Fruit fly (Drosophila melanogaster) whole organism, prepupa: ENCODE results near the gene CG15544.

Experiments used
- CG10631 ChIP-seq: fragments of 200-800 bp; sonication (Bioruptor generic); optimal IDR thresholded peaks from 2 replicates; lab custom pipeline; 2016; ENCODE audit warnings: missing biosample characterization, missing genetic modification characterization
- CG10669 ChIP-seq: fragments of 200-800 bp; sonication (Bioruptor generic); optimal IDR thresholded peaks from 3 replicates; lab custom pipeline; 2018; ENCODE audit warnings: missing biosample characterization, mild to moderate bottlenecking, missing genetic modification characterization, moderate library complexity
- CG11294 ChIP-seq: fragments of 200-800 bp; sonication (Bioruptor generic); IDR thresholded peaks from 2 replicates; pipeline ENCODE4 v1.3.6; 2022; ENCODE audit warnings: missing biosample characterization, missing genetic modification characterization
- CG11762 ChIP-seq: fragments of 200-800 bp; sonication (Bioruptor generic); optimal IDR thresholded peaks from 3 replicates; lab custom pipeline; 2016; ENCODE audit warnings: missing biosample characterization, missing genetic modification characterization; ENCODE audit not compliant: insufficient read depth
- CG16779 ChIP-seq: fragments of 200-800 bp; sonication (Bioruptor generic); optimal IDR thresholded peaks from 3 replicates; lab custom pipeline; 2017; ENCODE audit warnings: missing biosample characterization, mild to moderate bottlenecking, missing genetic modification characterization
- Eip78C ChIP-seq: fragments of 200-800 bp; sonication (Bioruptor generic); peaks from one replicate; lab custom pipeline; 2016; ENCODE audit warnings: missing biosample characterization, missing genetic modification characterization
- esn ChIP-seq: fragments of 200-800 bp; sonication (Bioruptor generic); optimal IDR thresholded peaks from 2 replicates; lab custom pipeline; 2016; ENCODE audit warnings: missing biosample characterization, mild to moderate bottlenecking, missing genetic modification characterization, moderate library complexity
- fkh ChIP-seq: fragments of 200-800 bp; sonication (Bioruptor generic); optimal IDR thresholded peaks from 3 replicates; lab custom pipeline; 2017; ENCODE audit warnings: missing biosample characterization, mild to moderate bottlenecking, missing genetic modification characterization, moderate library complexity
- salr ChIP-seq, 2 experiments: fragments of 200-800 bp; sonication (Bioruptor generic); optimal IDR thresholded peaks; 3 replicates each; lab custom pipeline; 2016 to 2018; ENCODE audit warnings: missing biosample characterization in 2 of 2, missing genetic modification characterization in 2 of 2, mild to moderate bottlenecking in 1 of 2
- vri ChIP-seq: fragments of 200-800 bp; sonication (Bioruptor generic); optimal IDR thresholded peaks from 3 replicates; lab custom pipeline; 2016; ENCODE audit warnings: missing biosample characterization, mild to moderate bottlenecking, missing genetic modification characterization

- TF ChIP-seq CG10669 (no peak), esn (no peak), CG11294 (GFP tag; lab: Robert Waterston, UW) (no peak), CG11762 (GFP tag; lab: Kevin White, UChicago) (no peak), CG16779 (tag; lab: Kevin White, UChicago) (no peak), salr (GFP tag; optimal IDR thresholded peaks at IDR 0.05; lab: Kevin White, UChicago) (no peak), CG10631 (no peak), fkh (GFP tag; lab: Kevin White, UChicago) (no peak), Eip78C (GFP tag; lab: Kevin White, UChicago) (peak; percentile 54), vri (no peak)
Observed at dm6 chr3R:30870317-30870878, 42.8 kb downstream of the CG15544 start.
